Worm (Caenorhabditis elegans): ENCODE results near the gene mdh-1.

DNA sequence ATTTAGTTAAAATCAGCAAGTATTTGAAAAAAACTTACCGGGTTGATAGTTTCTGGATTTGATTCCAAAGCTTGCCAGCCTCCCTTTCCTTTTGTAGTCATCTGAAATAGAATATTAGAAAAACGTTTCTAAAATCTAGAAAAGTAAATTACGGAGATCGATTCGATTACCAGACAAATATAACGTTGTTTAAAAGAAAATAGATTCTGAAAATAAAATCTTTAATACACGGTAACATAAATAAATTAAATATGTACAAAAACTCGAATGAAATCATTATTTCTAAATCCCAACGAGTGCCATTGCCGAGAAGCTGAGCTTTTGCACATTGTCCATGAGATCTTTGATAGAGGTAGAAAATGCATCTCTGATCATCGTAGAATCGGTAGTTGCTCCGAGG is 7.6 kb downstream of the mdh-1 start, which contains the start of gene ubh-3:
- TF ChIP-seq ref-1 (GFP tag; conservative IDR thresholded peaks at IDR 0.05) (no peak), T22C8.4 (GFP tag; IDR thresholded peaks at IDR 0.05) (no peak), tab-1 (GFP tag; IDR thresholded peaks at IDR 0.05) (no peak), klf-2 (GFP tag; conservative IDR thresholded peaks at IDR 0.05) (no peak), ztf-29 (GFP tag; IDR thresholded peaks at IDR 0.05) (no peak)

All from whole organism, midembryonic.